Fruit fly (Drosophila melanogaster): ENCODE data around the gene Pis.

Pis gene

DNA sequence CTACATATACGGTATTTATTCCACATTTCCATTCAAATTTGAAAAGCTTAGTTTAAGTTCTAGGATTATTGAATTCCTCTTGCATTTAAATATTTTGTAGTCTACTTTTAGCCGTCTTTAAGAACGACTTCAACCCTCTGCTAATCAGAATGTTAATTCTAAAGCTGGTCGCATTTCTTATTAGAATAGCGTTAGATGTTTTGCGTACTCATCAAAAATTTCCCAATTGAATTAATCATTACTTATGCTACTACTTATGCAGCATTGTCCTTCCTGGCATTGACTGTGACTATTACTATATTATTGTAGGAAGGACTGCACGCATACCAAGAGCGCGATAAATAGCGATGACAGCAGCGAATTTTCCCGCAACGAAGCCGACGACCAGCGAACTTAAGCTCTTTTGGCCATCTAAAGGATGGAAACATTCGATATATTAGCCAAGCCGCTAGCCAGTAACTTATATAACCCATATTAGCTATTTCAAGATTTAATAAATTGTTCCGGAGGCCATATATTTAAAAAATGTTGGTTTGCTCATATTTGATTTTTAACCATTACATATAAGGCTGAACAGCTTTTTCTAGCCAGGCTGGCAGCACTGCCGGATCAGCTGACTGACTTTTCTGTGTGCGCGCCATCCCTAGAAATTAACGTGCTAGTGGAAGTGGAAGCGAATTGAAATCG is 6.6 kb downstream of the Pis start, which contains the start of gene CG8128:
TSS of gene CG8128 (plus strand) at position 641 of the 687 bp plus-strand sequence.
- TF ChIP-seq h (GFP tag; optimal IDR thresholded peaks at IDR 0.05): no peak
- peak; percentile 55 for TF ChIP-seq woc (GFP tag; optimal IDR thresholded peaks at IDR 0.05)
- TF ChIP-seq lola (GFP tag; optimal IDR thresholded peaks at IDR 0.05): no peak
- TF ChIP-seq HLH106 (tag; optimal IDR thresholded peaks at IDR 0.05): peak; percentile 31
- no peak for TF ChIP-seq Hnf4 (GFP tag; optimal IDR thresholded peaks at IDR 0.05)
- peak; percentile 14 for TF ChIP-seq ey (GFP tag; optimal IDR thresholded peaks at IDR 0.05)
- TF ChIP-seq Myc (optimal IDR thresholded peaks at IDR 0.05): peak; percentile 93
- no peak for TF ChIP-seq Dfd (GFP tag; optimal IDR thresholded peaks at IDR 0.05)
- TF ChIP-seq dsf (GFP tag; optimal IDR thresholded peaks at IDR 0.05; ENCODE audit: borderline replicate concordance): no peak
- no peak for TF ChIP-seq usp (GFP tag; optimal IDR thresholded peaks at IDR 0.05)
- no peak for TF ChIP-seq Jra (GFP tag; optimal IDR thresholded peaks at IDR 0.05)
- TF ChIP-seq N (GFP tag; optimal IDR thresholded peaks at IDR 0.05): no peak

DNA sequence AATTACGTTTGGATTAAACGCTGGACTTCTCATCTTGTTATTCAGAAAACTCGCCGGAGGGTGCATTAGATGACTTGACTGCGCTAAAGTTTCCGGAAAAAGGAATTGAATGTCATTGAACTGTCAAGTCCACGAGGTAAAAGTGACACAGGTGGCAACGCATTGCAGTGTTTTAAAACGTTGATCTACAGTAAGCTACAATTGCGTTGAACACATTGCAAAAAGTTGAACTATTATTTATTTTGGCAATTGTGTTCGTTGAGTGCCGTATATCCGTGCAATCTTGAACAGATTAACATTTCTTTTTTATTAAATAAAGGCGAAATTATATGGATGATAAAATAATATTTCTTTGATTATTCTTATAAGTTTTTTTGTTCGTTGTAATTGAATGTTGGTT is 14.8 kb downstream of the Pis start, which contains the start of gene CG15599:
TSS of gene CG15599 (minus strand) at position 101 of the 400 bp plus-strand sequence.
- TF ChIP-seq br (GFP tag; optimal IDR thresholded peaks at IDR 0.05) (no peak), Myc (optimal IDR thresholded peaks at IDR 0.05) (no peak), Abd-B (GFP tag; optimal IDR thresholded peaks at IDR 0.05) (no peak), dsf (GFP tag; optimal IDR thresholded peaks at IDR 0.05; ENCODE audit: borderline replicate concordance) (no peak), Hnf4 (GFP tag; optimal IDR thresholded peaks at IDR 0.05) (no peak), Vsx2 (GFP tag; optimal IDR thresholded peaks at IDR 0.05; ENCODE audit: partially characterized antibody) (no peak), jim (GFP tag; optimal IDR thresholded peaks at IDR 0.05) (no peak), sage (GFP tag; optimal IDR thresholded peaks at IDR 0.05) (no peak), h (GFP tag; optimal IDR thresholded peaks at IDR 0.05) (no peak), CG9705 (GFP tag; optimal IDR thresholded peaks at IDR 0.05) (no peak), fru (GFP tag; optimal IDR thresholded peaks at IDR 0.05) (no peak), brk (GFP tag; optimal IDR thresholded peaks at IDR 0.05) (no peak), tai (GFP tag; optimal IDR thresholded peaks at IDR 0.05) (no peak), CrebA (GFP tag; optimal IDR thresholded peaks at IDR 0.05; ENCODE audit: borderline replicate concordance) (no peak), foxo (GFP tag; optimal IDR thresholded peaks at IDR 0.05) (no peak), psq (GFP tag; optimal IDR thresholded peaks at IDR 0.05) (no peak), lola (GFP tag; optimal IDR thresholded peaks at IDR 0.05) (no peak)

DNA sequence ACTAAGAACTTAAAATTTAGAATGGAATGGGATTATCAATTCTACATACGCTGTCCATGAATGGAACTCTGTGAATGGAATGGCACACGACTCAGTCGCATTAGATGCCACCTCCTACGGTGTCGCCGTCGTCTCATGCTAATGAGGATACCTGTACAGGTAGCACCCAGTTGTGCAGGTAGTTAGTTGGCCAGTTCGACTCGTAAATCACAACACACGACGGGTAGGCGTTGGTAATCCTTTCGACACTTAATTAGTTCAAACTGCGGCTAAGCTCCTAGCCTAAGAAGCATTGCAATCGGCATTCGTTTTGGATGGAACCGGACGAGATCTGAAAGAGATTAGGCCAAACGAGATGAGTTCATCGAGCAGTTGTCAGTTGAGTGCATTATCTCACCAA is 19.2 kb downstream of the Pis start:
- no peak for TF ChIP-seq N (GFP tag; optimal IDR thresholded peaks at IDR 0.05)
- TF ChIP-seq Hnf4 (GFP tag; optimal IDR thresholded peaks at IDR 0.05): no peak
- TF ChIP-seq br (GFP tag; optimal IDR thresholded peaks at IDR 0.05): no peak
- TF ChIP-seq dsf (GFP tag; optimal IDR thresholded peaks at IDR 0.05; ENCODE audit: borderline replicate concordance): no peak
- TF ChIP-seq usp (GFP tag; optimal IDR thresholded peaks at IDR 0.05): no peak
- TF ChIP-seq OdsH (GFP tag; optimal IDR thresholded peaks at IDR 0.05): no peak

DNA sequence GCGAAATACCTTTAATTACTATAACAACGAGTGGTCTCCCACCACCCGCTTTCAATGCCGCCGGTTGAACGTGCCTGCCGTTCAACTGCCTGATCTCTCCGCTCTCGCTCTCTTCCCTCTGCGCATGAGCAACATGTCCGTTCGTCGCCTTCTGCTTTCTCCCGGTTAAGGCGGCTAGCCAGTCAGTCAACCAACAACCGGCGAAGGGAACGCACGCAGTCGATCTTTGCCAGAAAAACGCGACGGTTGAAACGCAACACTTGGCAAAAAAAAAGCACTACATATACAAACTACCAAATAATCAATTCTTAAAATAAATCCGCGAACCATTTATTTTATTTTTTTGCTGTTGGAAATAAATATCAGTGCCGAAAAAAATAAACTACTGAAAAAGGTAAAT is 28.3 kb downstream of the Pis start, which contains the start of gene CG12708:
TSS of gene CG12708 (plus strand) at position 183 of the 400 bp plus-strand sequence.
- TF ChIP-seq fru (GFP tag; optimal IDR thresholded peaks at IDR 0.05): no peak
- peak; percentile 13 for TF ChIP-seq rgr (GFP tag; optimal IDR thresholded peaks at IDR 0.05)
- peak; percentile 76 for TF ChIP-seq Vsx2 (GFP tag; optimal IDR thresholded peaks at IDR 0.05; ENCODE audit: partially characterized antibody)
- peak; percentile 69 for TF ChIP-seq Dif (GFP tag; optimal IDR thresholded peaks at IDR 0.05; ENCODE audit: partially characterized antibody)
- TF ChIP-seq dmrt93B (GFP tag; optimal IDR thresholded peaks at IDR 0.05): no peak
- TF ChIP-seq dl (GFP tag; optimal IDR thresholded peaks at IDR 0.05; ENCODE audit: insufficient read depth in 1 of 2, partially characterized antibody in 2 of 2): peak; percentile 33 to 59
- no peak for TF ChIP-seq usp (GFP tag; optimal IDR thresholded peaks at IDR 0.05)

DNA sequence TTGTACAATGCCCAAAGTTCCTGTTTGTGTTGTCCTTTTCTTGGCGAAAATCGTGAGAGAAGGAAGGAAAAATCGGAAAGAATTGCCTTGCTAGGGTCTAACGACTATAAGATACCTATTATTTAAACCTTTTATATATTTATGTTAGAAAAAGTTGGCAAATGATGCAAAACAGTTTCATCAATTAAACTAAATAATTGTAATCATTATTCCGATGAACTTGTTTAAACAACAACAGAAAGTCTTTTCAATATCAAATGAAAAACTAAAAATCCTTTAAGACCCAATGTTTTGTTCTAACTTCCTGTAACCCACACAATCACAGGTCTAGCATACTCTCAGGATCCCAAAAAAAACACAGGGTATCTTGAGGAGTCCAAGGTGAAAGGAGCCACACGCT is 29.2 kb downstream of the Pis start:
- TF ChIP-seq Mio (GFP tag; optimal IDR thresholded peaks at IDR 0.05) (no peak), HLH106 (tag; optimal IDR thresholded peaks at IDR 0.05) (no peak), Vsx2 (GFP tag; optimal IDR thresholded peaks at IDR 0.05; ENCODE audit: partially characterized antibody) (no peak), woc (GFP tag; optimal IDR thresholded peaks at IDR 0.05) (no peak), dl (GFP tag; optimal IDR thresholded peaks at IDR 0.05; ENCODE audit: insufficient read depth in 1 of 2, partially characterized antibody in 2 of 2) (no peak), rgr (GFP tag; optimal IDR thresholded peaks at IDR 0.05) (no peak)

Data from whole organism, wandering third instar larva.